Worm (Caenorhabditis elegans) whole organism, early embryonic: ENCODE results near the gene fbxb-74.

Experiments
- B0310.2 ChIP-seq: sonication (generic microtip); optimal IDR thresholded peaks from 2 replicates; lab custom pipeline; 2016; ENCODE audit warnings: mild to moderate bottlenecking, missing genetic modification characterization, missing compliant biosample characterization
- F13C5.2 ChIP-seq: sonication (generic microtip); optimal IDR thresholded peaks from 2 replicates; lab custom pipeline; 2017; ENCODE audit warnings: mild to moderate bottlenecking, missing genetic modification characterization, inconsistent platforms, missing compliant biosample characterization
- ama-1 ChIP-seq: fragments of 150-350 bp; optimal IDR thresholded peaks from 2 replicates; lab custom pipeline; 2014
- ceh-13 ChIP-seq: fragments of 200-800 bp; sonication (Bioruptor generic); optimal IDR thresholded peaks from 2 replicates; lab custom pipeline; 2018; ENCODE audit warnings: mild to moderate bottlenecking, missing genetic modification characterization, missing compliant biosample characterization
- ets-7 ChIP-seq: sonication (generic microtip); optimal IDR thresholded peaks from 2 replicates; lab custom pipeline; 2016; ENCODE audit warnings: missing genotype, missing genetic modification characterization, missing compliant biosample characterization
- flt-1 ChIP-seq: fragments of 200-800 bp; sonication (Bioruptor generic); IDR thresholded peaks from 2 replicates; pipeline ENCODE4 v1.3.6; 2022; ENCODE audit warnings: missing genetic modification characterization, missing compliant biosample characterization
- hmbx-1 ChIP-seq: sonication (generic microtip); optimal IDR thresholded peaks from 2 replicates; lab custom pipeline; 2016; ENCODE audit warnings: mild to moderate bottlenecking, missing genetic modification characterization, missing compliant biosample characterization
- hmg-4 ChIP-seq: fragments of 200-800 bp; sonication (Bioruptor generic); optimal IDR thresholded peaks from 2 replicates; lab custom pipeline; 2018; ENCODE audit warnings: mild to moderate bottlenecking, missing genetic modification characterization, missing compliant biosample characterization
- hnd-1 ChIP-seq: sonication (generic microtip); optimal IDR thresholded peaks from 2 replicates; lab custom pipeline; 2016; ENCODE audit warnings: missing genetic modification characterization, missing compliant biosample characterization
- pes-1 ChIP-seq: fragments of 200-800 bp; sonication (Bioruptor generic); IDR thresholded peaks from 2 replicates; pipeline ENCODE4 v1.3.6; 2022; ENCODE audit warnings: missing genetic modification reagents, missing genetic modification characterization, missing compliant biosample characterization
- scrt-1 ChIP-seq: fragments of 200-800 bp; sonication (Bioruptor generic); IDR thresholded peaks from 2 replicates; pipeline ENCODE4 v1.3.6; 2022; ENCODE audit warnings: missing genetic modification characterization, missing compliant biosample characterization
- sea-1 ChIP-seq: fragments of 200-800 bp; sonication (Bioruptor generic); conservative IDR thresholded peaks from 2 replicates; pipeline ENCODE4 v1.3.6; 2022; ENCODE audit warnings: missing genetic modification characterization, missing compliant biosample characterization
- tbx-11 ChIP-seq: fragments of 200-800 bp; sonication (Bioruptor generic); IDR thresholded peaks from 2 replicates; pipeline ENCODE4 v1.3.6; 2022; ENCODE audit warnings: missing genetic modification characterization, missing compliant biosample characterization
- tra-4 ChIP-seq: sonication (generic microtip); optimal IDR thresholded peaks from 2 replicates; lab custom pipeline; 2017; ENCODE audit warnings: missing genetic modification characterization, missing compliant biosample characterization

- TF ChIP-seq ama-1 (lab: Kevin White, UChicago), result no peak
- TF ChIP-seq ets-7 (tag; lab: Kevin White, UChicago), result no peak
- TF ChIP-seq hmbx-1 (tag; lab: Kevin White, UChicago), result no peak
- no peak for TF ChIP-seq tra-4 (tag; lab: Kevin White, UChicago)
- TF ChIP-seq F13C5.2, result no peak
- TF ChIP-seq hmg-4 (GFP tag; lab: Kevin White, UChicago), result no peak
- TF ChIP-seq ceh-13, result no peak
- TF ChIP-seq tbx-11 (GFP tag; lab: Robert Waterston, UW), result no peak
- TF ChIP-seq B0310.2 (tag; lab: Kevin White, UChicago), result no peak
- TF ChIP-seq scrt-1, result no peak
- TF ChIP-seq flt-1 (GFP tag; lab: Robert Waterston, UW), result no peak
- no peak for TF ChIP-seq pes-1
- no peak for TF ChIP-seq hnd-1 (tag; lab: Kevin White, UChicago)
- TF ChIP-seq sea-1 (GFP tag; lab: Robert Waterston, UW), result no peak
These were observed 30.9 kb upstream of the fbxb-74 start for ce11 chrIV:4469770-4470709.
